Fruit fly (Drosophila melanogaster): ENCODE data around the gene CG34134.

- peak; percentile 97 for TF ChIP-seq CG7101 (tag; optimal IDR thresholded peaks at IDR 0.05)
- TF ChIP-seq cnc (optimal IDR thresholded peaks at IDR 0.05), result no peak
- peak; percentile 91 for TF ChIP-seq cic (GFP tag; optimal IDR thresholded peaks at IDR 0.05)
- peak; percentile 99 for TF ChIP-seq CG33017 (tag; optimal IDR thresholded peaks at IDR 0.05)
- peak; percentile 99 for TF ChIP-seq bab1 (GFP tag; optimal IDR thresholded peaks at IDR 0.05)
Measured at dm6 chr2L:8162307-8163024, 28.1 kb downstream of the CG34134 start, which contains the start of gene Acbp1.

Measured in whole organism, adult.